Worm (Caenorhabditis elegans): Measurements from ENCODE around the gene srj-39.

- TF ChIP-seq ces-1 (GFP tag; optimal IDR thresholded peaks at IDR 0.05) (no peak), snpc-4 (tag; optimal IDR thresholded peaks at IDR 0.05) (no peak), ceh-39 (tag; optimal IDR thresholded peaks at IDR 0.05) (no peak), lin-13 (tag; optimal IDR thresholded peaks at IDR 0.05) (no peak), flh-1 (GFP tag; optimal IDR thresholded peaks at IDR 0.05) (no peak), nhr-12 (tag; optimal IDR thresholded peaks at IDR 0.05) (no peak), pha-4 (tag; optimal IDR thresholded peaks at IDR 0.05) (no peak), drap-1 (GFP tag; optimal IDR thresholded peaks at IDR 0.05) (no peak), mep-1 (tag; optimal IDR thresholded peaks at IDR 0.05) (no peak), nhr-76 (tag; optimal IDR thresholded peaks at IDR 0.05) (no peak), ceh-83 (GFP tag; optimal IDR thresholded peaks at IDR 0.05) (no peak), nhr-237 (tag; optimal IDR thresholded peaks at IDR 0.05) (no peak), unc-120 (tag; optimal IDR thresholded peaks at IDR 0.05; ENCODE audit: poor library complexity, severe bottlenecking) (no peak)
Observed at ce11 chrV:4138688-4139087, 34.3 kb downstream of the srj-39 start, which contains the start of gene lgc-29.
